Worm (Caenorhabditis elegans): Measurements from ENCODE around the gene baf-1.

- TF ChIP-seq tbx-2 (tag; optimal IDR thresholded peaks at IDR 0.05) (no peak), sox-4 (tag; optimal IDR thresholded peaks at IDR 0.05) (no peak), hlh-13 (GFP tag; optimal IDR thresholded peaks at IDR 0.05) (no peak), fkh-10 (GFP tag; optimal IDR thresholded peaks at IDR 0.05) (no peak), pha-4 (tag; optimal IDR thresholded peaks at IDR 0.05) (no peak)
Observed at ce11 chrIII:9467857-9468256, 593 bp downstream of the baf-1 start, which contains the start of gene tag-342.

Measured in whole organism, late embryonic.